Fruit fly (Drosophila melanogaster): ENCODE measurements around the gene Elo68beta.

DNA sequence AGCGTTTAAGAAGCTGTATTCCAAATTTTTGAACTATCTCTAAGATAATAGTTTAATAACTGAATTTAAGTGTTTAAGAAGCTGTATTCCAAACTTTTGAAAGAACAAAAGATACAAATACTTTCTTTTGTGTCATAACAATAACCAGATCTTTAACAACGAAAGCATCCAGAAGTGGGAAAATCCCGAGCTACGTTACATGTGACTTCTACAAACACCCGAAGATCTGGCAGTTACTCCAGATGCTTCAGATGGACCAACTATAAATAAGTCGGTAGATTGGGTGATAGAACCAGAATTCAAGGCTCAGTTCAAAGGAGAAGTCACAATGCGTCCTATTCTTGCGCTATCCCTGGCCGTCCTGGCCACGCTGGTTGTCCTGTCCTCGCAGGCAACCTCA lies 6.4 kb upstream of the Elo68beta start, which contains the start of gene CG12522:
- no peak for TF ChIP-seq Sin3A (optimal IDR thresholded peaks at IDR 0.05)
- no peak for TF ChIP-seq insv (optimal IDR thresholded peaks at IDR 0.05)
- TF ChIP-seq h (optimal IDR thresholded peaks at IDR 0.05) = no peak
- TF ChIP-seq psq (optimal IDR thresholded peaks at IDR 0.05) = no peak

All from Kc167 (cell line).